Worm (Caenorhabditis elegans) whole organism, L4/young adult: Measurements from ENCODE around the gene C09F12.3.

Source experiments
- W03F9.2 ChIP-seq: fragments of 150-350 bp; optimal IDR thresholded peaks from 2 replicates; lab custom pipeline; 2014; ENCODE audit warnings: missing biosample characterization, missing genetic modification characterization
- dao-5 ChIP-seq: sonication (generic microtip); optimal IDR thresholded peaks from 2 replicates; lab custom pipeline; 2016; ENCODE audit warnings: missing genotype, missing genetic modification characterization, moderate library complexity, missing compliant biosample characterization
- him-1 ChIP-seq: sonication (generic microtip); optimal IDR thresholded peaks from 2 replicates; lab custom pipeline; 2016; ENCODE audit warnings: missing genotype, missing genetic modification reagents, missing genetic modification characterization, missing compliant biosample characterization

Gene C09F12.3

DNA sequence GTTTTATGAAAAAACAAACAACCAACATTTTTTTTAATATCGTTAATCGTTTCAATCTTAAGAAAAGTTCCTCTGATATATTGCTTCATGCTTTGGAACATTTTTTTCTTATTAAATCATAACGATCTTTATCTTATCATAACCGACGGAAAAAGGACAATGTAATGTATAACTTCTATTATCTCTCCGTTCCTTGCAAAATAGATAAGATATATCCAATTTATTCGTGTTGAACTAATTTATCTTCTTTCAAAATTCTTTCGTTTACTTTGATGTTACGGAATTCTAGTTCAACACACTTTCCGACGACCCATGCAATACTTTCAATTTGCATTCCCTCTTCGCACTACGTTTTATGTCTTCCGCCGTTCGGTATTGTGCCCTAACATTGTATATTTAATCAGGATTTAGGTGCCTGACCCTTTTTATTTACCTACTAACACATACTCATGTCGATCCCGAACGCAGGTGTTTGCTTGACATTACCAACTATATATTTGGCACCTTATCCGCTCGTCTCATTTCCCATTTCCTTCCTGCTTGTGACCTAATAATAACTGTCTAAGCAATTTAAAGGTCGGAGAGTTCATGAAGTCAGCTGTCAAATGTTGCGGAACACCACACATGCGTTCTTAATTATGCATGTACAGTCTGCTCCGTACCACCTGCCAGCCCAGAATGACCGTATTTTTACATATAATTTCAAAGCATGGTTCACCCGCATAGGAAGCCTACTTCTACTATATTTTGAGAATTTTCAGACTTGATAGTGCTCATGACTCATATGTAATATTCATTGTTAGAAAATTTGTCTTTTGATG lies 51.1 kb downstream of the C09F12.3 start:
- TF ChIP-seq dao-5 (tag; lab: Kevin White, UChicago) (no peak), him-1 (tag; lab: Kevin White, UChicago) (no peak), W03F9.2 (no peak)

DNA sequence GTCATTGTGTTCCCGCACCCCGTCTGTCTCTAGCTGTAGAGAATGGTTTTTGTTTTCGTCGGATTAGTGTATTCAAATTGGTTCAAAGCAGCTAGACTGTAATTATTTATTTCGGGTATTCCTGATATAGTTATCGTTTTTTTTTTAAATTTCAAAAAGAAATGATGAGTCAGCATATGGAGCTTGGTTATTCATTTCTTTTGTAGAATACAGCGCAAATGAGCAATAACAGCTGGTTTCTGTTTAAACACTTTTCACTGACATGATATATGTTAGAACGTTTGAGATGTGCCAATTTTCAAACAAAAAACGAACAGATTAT lies 51.9 kb downstream of the C09F12.3 start:
- no peak for TF ChIP-seq him-1 (tag; lab: Kevin White, UChicago)
